Worm (Caenorhabditis elegans): ENCODE measurements around the gene ncs-5.
A peak's percentile ranks its signal among the peaks of the same experiment; 100 is the strongest.

Gene ncs-5

ce11 chrV:18772761-18773160, 46.8 kb upstream of the ncs-5 start, which contains the start of gene clec-257:
Gene clec-257 (plus strand): TSS chrV:18773061.
- no peak for TF ChIP-seq fkh-3 (tag; optimal IDR thresholded peaks at IDR 0.05)
- no peak for TF ChIP-seq somi-1 (GFP tag; optimal IDR thresholded peaks at IDR 0.05)
- no peak for TF ChIP-seq F52B5.7 (tag; optimal IDR thresholded peaks at IDR 0.05)
- TF ChIP-seq nhr-27 (tag; optimal IDR thresholded peaks at IDR 0.05), result no peak
- TF ChIP-seq hrde-1 (tag; optimal IDR thresholded peaks at IDR 0.05; ENCODE audit: borderline replicate concordance), result no peak
- no peak for TF ChIP-seq ceh-27 (GFP tag; optimal IDR thresholded peaks at IDR 0.05)
- no peak for TF ChIP-seq sdz-38 (tag; optimal IDR thresholded peaks at IDR 0.05)
- no peak for TF ChIP-seq Y95B8A.8 (GFP tag; IDR thresholded peaks at IDR 0.05)
- TF ChIP-seq pha-4 (tag; optimal IDR thresholded peaks at IDR 0.05), result no peak
- no peak for TF ChIP-seq lin-40 (tag; optimal IDR thresholded peaks at IDR 0.05)

ce11 chrV:18776245-18776737, 43.3 kb upstream of the ncs-5 start, which contains the start of gene Y17D7B.4:
Gene Y17D7B.4 (minus strand): TSS chrV:18776687.
- TF ChIP-seq ccch-3 (GFP tag; optimal IDR thresholded peaks at IDR 0.05) (no peak), hmg-1.2 (GFP tag; IDR thresholded peaks at IDR 0.05) (no peak), aptf-2 (GFP tag; conservative IDR thresholded peaks at IDR 0.05) (no peak), efl-1 (GFP tag; optimal IDR thresholded peaks at IDR 0.05) (no peak), nfya-2 (GFP tag; IDR thresholded peaks at IDR 0.05) (no peak), F57C9.4 (tag; optimal IDR thresholded peaks at IDR 0.05) (no peak)

- peak; percentile 73 for TF ChIP-seq tbp1 (GFP tag; optimal IDR thresholded peaks at IDR 0.05)
- no peak for TF ChIP-seq ztf-6 (GFP tag; IDR thresholded peaks at IDR 0.05)
- TF ChIP-seq B0261.1 (tag; optimal IDR thresholded peaks at IDR 0.05), result peak; percentile 3
- TF ChIP-seq rpc-1 (optimal IDR thresholded peaks at IDR 0.05), result peak; percentile 25
- TF ChIP-seq rpc-1 (tag; optimal IDR thresholded peaks at IDR 0.05), result peak; percentile 68
Observed at ce11 chrV:18780605-18781004, 39.0 kb upstream of the ncs-5 start.

- TF ChIP-seq cebp-1 (GFP tag; IDR thresholded peaks at IDR 0.05) (no peak), cebp-1 (tag; optimal IDR thresholded peaks at IDR 0.05) (peak; percentile 32), B0019.2 (GFP tag; conservative IDR thresholded peaks at IDR 0.05) (no peak), efl-1 (GFP tag; optimal IDR thresholded peaks at IDR 0.05) (no peak), ztf-22 (GFP tag; optimal IDR thresholded peaks at IDR 0.05) (no peak), hmg-1.2 (GFP tag; IDR thresholded peaks at IDR 0.05) (peak; percentile 27; the same call in 1 of the 2 replicates), egrh-3 (GFP tag; IDR thresholded peaks at IDR 0.05) (no peak), dox-1 (GFP tag; IDR thresholded peaks at IDR 0.05) (peak; percentile 61), snpc-4 (GFP tag; optimal IDR thresholded peaks at IDR 0.05) (no peak), snpc-4 (tag; optimal IDR thresholded peaks at IDR 0.05) (peak in 1 of 4 experiments; percentile 15), ztf-26 (tag; optimal IDR thresholded peaks at IDR 0.05) (no peak), F57C9.4 (tag; optimal IDR thresholded peaks at IDR 0.05) (no peak), lin-35 (GFP tag; optimal IDR thresholded peaks at IDR 0.05) (peak in 1 of 3 experiments; percentile 15), nhr-80 (tag; optimal IDR thresholded peaks at IDR 0.05) (peak; percentile 76), repo-1 (tag; optimal IDR thresholded peaks at IDR 0.05) (no peak), zfh-2 (GFP tag; conservative IDR thresholded peaks at IDR 0.05) (peak; percentile 48)
Observed at ce11 chrV:18782747-18783146, 36.8 kb upstream of the ncs-5 start.

- TF ChIP-seq athp-1 (tag; optimal IDR thresholded peaks at IDR 0.05) (no peak), aptf-3 (GFP tag; IDR thresholded peaks at IDR 0.05) (no peak)
Observed at ce11 chrV:18783474-18783873, 36.1 kb upstream of the ncs-5 start, which contains the start of gene Y17D7B.10. Gene Y17D7B.10 (plus strand): TSS chrV:18783716.

Measured in whole organism, young adult.